Fruit fly (Drosophila melanogaster) whole organism, embryonic: ENCODE data around the gene Mgat4b.
A peak's percentile ranks its signal among the peaks of the same experiment; 100 is the strongest.

Experiments
- ATbp ChIP-seq: fragments of 200-800 bp; sonication (Bioruptor generic); optimal IDR thresholded peaks from 2 replicates; lab custom pipeline; 2017; ENCODE audit warnings: missing biosample characterization, mild to moderate bottlenecking, missing genetic modification characterization, missing genetic modification reagents
- B-H1 ChIP-seq: fragments of 200-800 bp; sonication (Bioruptor generic); IDR thresholded peaks from 3 replicates; pipeline ENCODE4 v1.3.6; 2022; ENCODE audit warnings: missing biosample characterization, missing genetic modification characterization
- B-H2 ChIP-seq: fragments of 200-800 bp; sonication (Bioruptor generic); optimal IDR thresholded peaks from 2 replicates; lab custom pipeline; 2018; ENCODE audit warnings: missing biosample characterization, mild to moderate bottlenecking, missing genetic modification characterization
- Blimp-1 ChIP-seq: fragments of 200-800 bp; sonication (Bioruptor generic); optimal IDR thresholded peaks from 3 replicates; lab custom pipeline; 2018; ENCODE audit warnings: missing biosample characterization, missing genetic modification characterization, mild to moderate bottlenecking, moderate library complexity, missing genetic modification reagents
- CG10654 ChIP-seq: fragments of 200-800 bp; sonication (Bioruptor generic); optimal IDR thresholded peaks from 2 replicates; lab custom pipeline; 2016; ENCODE audit warnings: missing biosample characterization, missing genetic modification characterization
- CG12104 ChIP-seq: fragments of 200-800 bp; sonication (Bioruptor generic); optimal IDR thresholded peaks from 3 replicates; lab custom pipeline; 2016; ENCODE audit warnings: missing biosample characterization, missing genetic modification characterization
- CG13123 ChIP-seq: fragments of 200-800 bp; sonication (Bioruptor generic); optimal IDR thresholded peaks from 2 replicates; lab custom pipeline; 2016; ENCODE audit warnings: missing biosample characterization, missing genetic modification characterization
- CG13775 ChIP-seq: fragments of 200-800 bp; sonication (Bioruptor generic); optimal IDR thresholded peaks from 3 replicates; lab custom pipeline; 2017; ENCODE audit warnings: missing biosample characterization, mild to moderate bottlenecking, missing genetic modification characterization
- CG15601 ChIP-seq: fragments of 200-800 bp; sonication (Bioruptor generic); optimal IDR thresholded peaks from 3 replicates; lab custom pipeline; 2019; ENCODE audit warnings: missing biosample characterization, mild to moderate bottlenecking, missing genetic modification characterization, moderate library complexity
- CG18262 ChIP-seq: fragments of 200-800 bp; optimal IDR thresholded peaks from 3 replicates; lab custom pipeline; 2019; ENCODE audit warnings: missing biosample characterization, mild to moderate bottlenecking, missing genetic modification characterization, moderate library complexity
- CG2199 ChIP-seq: fragments of 200-800 bp; sonication (Bioruptor generic); IDR thresholded peaks from 3 replicates; pipeline ENCODE4 v1.3.6; 2022; ENCODE audit warnings: missing biosample characterization, missing genetic modification characterization
- CG30431 ChIP-seq: fragments of 200-800 bp; sonication (Bioruptor generic); optimal IDR thresholded peaks from 2 replicates; lab custom pipeline; 2017; ENCODE audit warnings: missing biosample characterization, missing genetic modification characterization
- CG3407 ChIP-seq: fragments of 200-800 bp; sonication (Bioruptor generic); optimal IDR thresholded peaks from 2 replicates; lab custom pipeline; 2018; ENCODE audit warnings: missing biosample characterization, mild to moderate bottlenecking, missing genetic modification characterization
- CG34376 ChIP-seq: fragments of 200-800 bp; sonication (Bioruptor generic); optimal IDR thresholded peaks from 2 replicates; lab custom pipeline; 2018; ENCODE audit warnings: missing biosample characterization, mild to moderate bottlenecking, missing genetic modification characterization
- CG4404 ChIP-seq: fragments of 200-800 bp; sonication (Bioruptor generic); IDR thresholded peaks from 2 replicates; pipeline ENCODE4 v1.3.6; 2022; ENCODE audit warnings: missing biosample characterization, missing genetic modification characterization
- CG6654 ChIP-seq: fragments of 200-800 bp; sonication (Bioruptor generic); optimal IDR thresholded peaks from 2 replicates; lab custom pipeline; 2017; ENCODE audit warnings: missing biosample characterization, mild to moderate bottlenecking, missing genetic modification characterization
- CG6765 ChIP-seq: fragments of 200-800 bp; sonication (Bioruptor generic); optimal IDR thresholded peaks from 3 replicates; lab custom pipeline; 2017; ENCODE audit warnings: missing biosample characterization, mild to moderate bottlenecking, missing genetic modification characterization
- CG9437 ChIP-seq: fragments of 200-800 bp; sonication (Bioruptor generic); optimal IDR thresholded peaks from 2 replicates; lab custom pipeline; 2018; ENCODE audit warnings: missing biosample characterization, mild to moderate bottlenecking, missing genetic modification characterization
- CHES-1-like ChIP-seq: fragments of 200-800 bp; sonication (Bioruptor generic); optimal IDR thresholded peaks from 2 replicates; lab custom pipeline; 2016; ENCODE audit warnings: missing biosample characterization, missing genetic modification characterization
- CkIIα-i1 ChIP-seq: fragments of 200-800 bp; sonication (Bioruptor generic); IDR thresholded peaks from 2 replicates; pipeline ENCODE4 v1.3.6; 2022; ENCODE audit warnings: missing biosample characterization, missing genetic modification characterization
- CoRest ChIP-seq: fragments of 200-800 bp; sonication (Bioruptor generic); optimal IDR thresholded peaks from 3 replicates; lab custom pipeline; 2018; ENCODE audit warnings: missing biosample characterization, mild to moderate bottlenecking, missing genetic modification characterization, moderate library complexity
- CrebB ChIP-seq: fragments of 200-800 bp; sonication (Bioruptor generic); optimal IDR thresholded peaks from 3 replicates; lab custom pipeline; 2018; ENCODE audit warnings: missing biosample characterization, mild to moderate bottlenecking, missing genetic modification characterization
- Dll ChIP-seq: fragments of 200-800 bp; sonication (Bioruptor generic); IDR thresholded peaks from 4 replicates; pipeline ENCODE4 v1.3.6; 2022; ENCODE audit warnings: missing biosample characterization, missing genetic modification characterization; ENCODE audit not compliant: partially characterized antibody
- Ets97D ChIP-seq: fragments of 200-800 bp; sonication (Bioruptor generic); optimal IDR thresholded peaks from 3 replicates; lab custom pipeline; 2016; ENCODE audit warnings: missing biosample characterization, missing genetic modification characterization
- Fer1 ChIP-seq: fragments of 200-800 bp; sonication (Bioruptor generic); optimal IDR thresholded peaks from 2 replicates; lab custom pipeline; 2017; ENCODE audit warnings: missing biosample characterization, mild to moderate bottlenecking, missing genetic modification characterization
- Hmx ChIP-seq: fragments of 200-800 bp; sonication (Bioruptor generic); optimal IDR thresholded peaks from 2 replicates; lab custom pipeline; 2016; ENCODE audit warnings: missing biosample characterization, missing genetic modification characterization
- Mrtf ChIP-seq: fragments of 200-800 bp; sonication (Bioruptor generic); IDR thresholded peaks from 3 replicates; pipeline ENCODE4 v1.3.6; 2022; ENCODE audit warnings: missing biosample characterization, missing genetic modification characterization
- Pdp1 ChIP-seq, 2 experiments: fragments of 200-800 bp; sonication (Bioruptor generic); optimal IDR thresholded peaks; 3 replicates each; lab custom pipeline; 2016; ENCODE audit warnings: missing biosample characterization in 2 of 2, missing genetic modification characterization in 2 of 2, mild to moderate bottlenecking in 1 of 2, moderate library complexity in 1 of 2
- Ptx1 ChIP-seq: fragments of 200-800 bp; sonication (Bioruptor generic); IDR thresholded peaks from 2 replicates; pipeline ENCODE4 v1.3.6; 2022; ENCODE audit warnings: missing biosample characterization, missing genetic modification characterization
- Ssrp ChIP-seq: fragments of 200-800 bp; sonication (Bioruptor generic); optimal IDR thresholded peaks from 2 replicates; lab custom pipeline; 2018; ENCODE audit warnings: missing biosample characterization, mild to moderate bottlenecking, missing genetic modification characterization, moderate library complexity
- bab2 ChIP-seq: fragments of 200-800 bp; sonication (Bioruptor generic); optimal IDR thresholded peaks from 2 replicates; lab custom pipeline; 2016; ENCODE audit warnings: missing biosample characterization, missing genetic modification characterization
- caup ChIP-seq: fragments of 200-800 bp; sonication (Bioruptor generic); optimal IDR thresholded peaks from 3 replicates; lab custom pipeline; 2017; ENCODE audit warnings: missing biosample characterization, mild to moderate bottlenecking, missing genetic modification characterization, moderate library complexity; ENCODE audit not compliant: severe bottlenecking
- cg ChIP-seq: fragments of 200-800 bp; sonication (Bioruptor generic); optimal IDR thresholded peaks from 3 replicates; lab custom pipeline; 2019; ENCODE audit warnings: missing biosample characterization, mild to moderate bottlenecking, missing genetic modification characterization, moderate library complexity
- chm ChIP-seq: fragments of 200-800 bp; sonication (Bioruptor generic); IDR thresholded peaks from 2 replicates; pipeline ENCODE4 v1.3.6; 2022; ENCODE audit warnings: missing biosample characterization, missing genetic modification characterization
- crol ChIP-seq: fragments of 200-800 bp; sonication (Bioruptor generic); IDR thresholded peaks from 2 replicates; pipeline ENCODE4 v1.3.6; 2022; ENCODE audit warnings: missing biosample characterization, missing genetic modification characterization
- gro ChIP-seq: fragments of 200-800 bp; sonication (Bioruptor generic); optimal IDR thresholded peaks from 2 replicates; lab custom pipeline; 2016; ENCODE audit warnings: missing biosample characterization, missing genetic modification characterization
- gt ChIP-seq: fragments of 200-800 bp; sonication (Bioruptor generic); IDR thresholded peaks from 2 replicates; pipeline ENCODE4 v1.3.6; 2022; ENCODE audit warnings: missing biosample characterization, missing genetic modification characterization
- hth ChIP-seq: fragments of >200 bp; optimal IDR thresholded peaks from 2 replicates; lab custom pipeline; 2017; ENCODE audit warnings: inconsistent platforms
- mam ChIP-seq: fragments of 200-800 bp; sonication (Bioruptor generic); optimal IDR thresholded peaks from 3 replicates; lab custom pipeline; 2016; ENCODE audit warnings: missing biosample characterization, missing genetic modification characterization
- nerfin-1 ChIP-seq: fragments of 200-800 bp; sonication (Bioruptor generic); optimal IDR thresholded peaks from 3 replicates; lab custom pipeline; 2019; ENCODE audit warnings: missing biosample characterization, mild to moderate bottlenecking, missing genetic modification characterization, moderate library complexity
- otp ChIP-seq: fragments of 200-800 bp; sonication (Bioruptor generic); IDR thresholded peaks from 3 replicates; pipeline ENCODE4, ENCODE4 v1.3.6; 2022; ENCODE audit warnings: missing biosample characterization, missing genetic modification characterization
- pan ChIP-seq, 4 experiments: fragments of >200 bp in 3 of 4; fragments of 200-800 bp in 1 of 4; sonication (Bioruptor generic) in 1 of 4; optimal IDR thresholded peaks in 3 of 4; IDR thresholded peaks in 1 of 4; 2 replicates each; pipeline versions ENCODE4 v1.3.6 to Lab custom; 2017 to 2022; ENCODE audit warnings: missing biosample characterization in 2 of 4, missing genetic modification characterization in 2 of 4, mixed read lengths in 1 of 4
- pb ChIP-seq: fragments of 200-800 bp; sonication (Bioruptor generic); optimal IDR thresholded peaks from 3 replicates; lab custom pipeline; 2016; ENCODE audit warnings: missing biosample characterization, missing genetic modification characterization
- prd ChIP-seq, 3 experiments: fragments of >200 bp in 2 of 3; fragments of 200-800 bp in 1 of 3; sonication (Bioruptor generic) in 1 of 3; optimal IDR thresholded peaks in 2 of 3; IDR thresholded peaks in 1 of 3; 2 replicates in 2 of 3; 3 replicates in 1 of 3; pipeline versions ENCODE4 v1.3.6 to Lab custom; 2017 to 2022; ENCODE audit warnings: missing biosample characterization in 1 of 3, missing genetic modification characterization in 1 of 3
- trem ChIP-seq: fragments of 200-800 bp; optimal IDR thresholded peaks from 3 replicates; lab custom pipeline; 2019; ENCODE audit warnings: missing biosample characterization, mild to moderate bottlenecking, missing genetic modification characterization, moderate library complexity
- tx ChIP-seq: fragments of 200-800 bp; sonication (Bioruptor generic); optimal IDR thresholded peaks from 2 replicates; lab custom pipeline; 2016; ENCODE audit warnings: missing biosample characterization, missing genetic modification characterization
- usp ChIP-seq: fragments of >200 bp; optimal IDR thresholded peaks from 2 replicates; lab custom pipeline; 2017; ENCODE audit warnings: missing biosample characterization, missing genetic modification characterization

Gene Mgat4b

DNA sequence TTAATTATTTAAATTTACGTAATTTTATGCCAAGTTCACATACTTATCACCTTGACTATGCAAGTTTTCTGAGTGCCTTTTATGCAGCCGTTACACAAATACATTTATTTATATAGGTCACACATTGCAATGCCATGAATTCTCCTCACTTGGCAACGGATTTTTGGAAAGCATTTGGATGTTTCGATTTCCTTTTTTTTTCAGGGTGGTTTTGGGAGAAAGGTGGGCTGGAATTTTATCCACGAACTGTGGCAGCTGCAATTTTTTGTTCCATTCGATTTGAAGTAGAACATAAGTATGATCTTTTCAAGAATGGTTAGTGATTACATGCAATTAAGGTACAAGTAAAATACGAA, 12.8 kb upstream of the Mgat4b start:
- TF ChIP-seq CG9437 (GFP tag; lab: Kevin White, UChicago) = peak; percentile 40
- 0 out of 3 replicates have a peak, but pooled peaks have one; percentile 15 for TF ChIP-seq CG2199 (GFP tag; lab: Robert Waterston, UW)
- TF ChIP-seq Fer1 (GFP tag; lab: Kevin White, UChicago) = no peak
- peak; percentile 59 for TF ChIP-seq nerfin-1 (tag; lab: Kevin White, UChicago)
- TF ChIP-seq Ptx1 (GFP tag; lab: Robert Waterston, UW) = 0 out of 2 replicates have a peak, but pooled peaks have one; percentile 4
- peak; percentile 43 for TF ChIP-seq CG12104
- no peak for TF ChIP-seq bab2
- peak; percentile 32 for TF ChIP-seq CoRest
- 0 out of 3 replicates have a peak, but pooled peaks have one; percentile 6 for TF ChIP-seq B-H1 (GFP tag; lab: Robert Waterston, UW)
- TF ChIP-seq, all 482 proteins: peak for 7

DNA sequence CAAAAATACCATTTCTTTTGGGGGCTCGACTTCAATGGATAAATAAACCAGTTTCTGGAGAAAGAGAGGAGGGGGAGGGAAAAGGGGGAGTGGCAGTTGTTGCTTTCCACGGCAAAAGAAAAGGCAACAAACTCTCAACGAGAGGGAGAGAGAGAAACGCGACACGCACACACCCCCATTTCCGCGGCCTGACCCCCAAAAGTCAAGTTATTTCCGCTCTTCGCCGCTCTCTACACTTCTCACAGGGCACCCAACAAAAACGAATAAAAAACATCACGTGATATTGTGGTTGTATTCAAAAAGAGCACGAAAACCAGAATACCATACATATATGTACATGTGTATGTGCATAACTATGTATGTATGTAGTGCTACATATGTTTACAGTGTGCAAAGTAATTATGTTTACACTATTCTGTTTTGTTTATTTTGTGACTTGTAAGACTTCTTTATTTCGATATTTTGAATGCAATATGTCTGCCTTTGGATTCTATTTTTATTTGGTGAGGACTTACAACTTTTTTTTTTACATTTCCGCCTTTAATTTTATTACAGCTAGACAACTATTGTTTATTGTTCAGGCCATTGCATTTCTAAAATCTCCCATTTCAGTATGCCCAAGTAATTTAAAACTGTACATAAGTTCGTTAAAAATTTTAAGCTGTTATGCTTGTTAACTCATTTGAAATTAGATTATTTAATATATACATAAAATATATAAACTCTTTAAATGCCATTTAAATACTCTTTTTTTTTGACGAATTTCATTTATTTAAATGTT, 12.2 kb upstream of the Mgat4b start:
- TF ChIP-seq pb (GFP tag; lab: Kevin White, UChicago) (peak; percentile 55), Dll (0 out of 4 replicates have a peak, but pooled peaks have one; percentile 52), cg (GFP tag; lab: Kevin White, UChicago) (peak; percentile 97), chm (GFP tag; lab: Robert Waterston, UW) (peak; percentile 66; the same call in 1 of the 2 replicates), prd (optimal IDR thresholded peaks at IDR 0.05; lab: Kevin White, UChicago) (no peak), prd (GFP tag; IDR thresholded peaks at IDR 0.05; lab: Robert Waterston, UW) (peak; percentile 51; the same call in 1 of the 3 replicates), CG13775 (GFP tag; lab: Kevin White, UChicago) (peak; percentile 75), Blimp-1 (GFP tag; lab: Kevin White, UChicago) (peak; percentile 67), CG18262 (tag; lab: Kevin White, UChicago) (peak; percentile 93), CHES-1-like (GFP tag; lab: Kevin White, UChicago) (peak; percentile 16), B-H2 (GFP tag; lab: Kevin White, UChicago) (peak; percentile 67), CG6765 (GFP tag; lab: Kevin White, UChicago) (peak; percentile 59), caup (GFP tag; lab: Kevin White, UChicago) (peak; percentile 29), trem (tag; lab: Kevin White, UChicago) (peak; percentile 42), CG6654 (GFP tag; lab: Kevin White, UChicago) (peak; percentile 60), CG10654 (GFP tag; lab: Kevin White, UChicago) (peak; percentile 2), ATbp (GFP tag; lab: Kevin White, UChicago) (peak; percentile 47), CG15601 (tag; lab: Kevin White, UChicago) (peak; percentile 58), CG4404 (GFP tag; lab: Robert Waterston, UW) (no peak), Mrtf (GFP tag; lab: Robert Waterston, UW) (0 out of 3 replicates have a peak, but pooled peaks have one; percentile 23), mam (peak; percentile 51), gro (peak; percentile 64), CG34376 (GFP tag; lab: Kevin White, UChicago) (peak; percentile 85), CG30431 (GFP tag; lab: Kevin White, UChicago) (peak; percentile 55), crol (GFP tag; lab: Robert Waterston, UW) (peak; percentile 99), Ssrp (tag; lab: Kevin White, UChicago) (peak; percentile 80), CrebB (tag; lab: Kevin White, UChicago) (peak; percentile 80), CG3407 (GFP tag; lab: Kevin White, UChicago) (peak; percentile 12), gt (no peak), CkIIα-i1 (GFP tag; lab: Robert Waterston, UW) (no peak), Hmx (no peak), pan (optimal IDR thresholded peaks at IDR 0.05; lab: Kevin White, UChicago) (no peak), pan (GFP tag; optimal IDR thresholded peaks at IDR 0.05 in 1 of 2, IDR thresholded peaks at IDR 0.05 in 1 of 2) (peak in 1 of 2 experiments; percentile 42), hth (lab: Kevin White, UChicago) (no peak), Ets97D (GFP tag; lab: Kevin White, UChicago) (peak; percentile 14), usp (GFP tag; lab: Kevin White, UChicago) (no peak), Pdp1 (GFP tag; optimal IDR thresholded peaks at IDR 0.05; lab: Kevin White, UChicago) (peak; percentile 27 to 33), CG13123 (GFP tag; lab: Kevin White, UChicago) (no peak), otp (GFP tag; lab: Robert Waterston, UW) (no peak; the same call in 2 of the 3 replicates), tx (peak; percentile 15)
